Worm (Caenorhabditis elegans) whole organism, late embryonic: Measurements from ENCODE around the gene clec-34.

ENCODE experiments used
- C38D4.7 ChIP-seq: fragments of 200-800 bp; sonication (Bioruptor generic); optimal IDR thresholded peaks from 2 replicates; lab custom pipeline; 2018; ENCODE audit warnings: mild to moderate bottlenecking, missing genetic modification characterization, moderate library complexity, missing compliant biosample characterization
- F13H6.1 ChIP-seq: sonication (generic microtip); optimal IDR thresholded peaks from 2 replicates; lab custom pipeline; 2016; ENCODE audit warnings: missing genetic modification characterization, missing compliant biosample characterization
- K02D7.2 ChIP-seq: sonication (generic microtip); optimal IDR thresholded peaks from 2 replicates; lab custom pipeline; 2017; ENCODE audit warnings: mild to moderate bottlenecking, missing genetic modification characterization, missing compliant biosample characterization
- K09A11.1 ChIP-seq: sonication (generic microtip); optimal IDR thresholded peaks from 2 replicates; lab custom pipeline; 2017; ENCODE audit warnings: antibody characterized with exemption, mild to moderate bottlenecking, missing genetic modification characterization, missing compliant biosample characterization; ENCODE audit not compliant: insufficient read depth
- T23F11.4 ChIP-seq: fragments of 200-800 bp; sonication (Bioruptor generic); optimal IDR thresholded peaks from 2 replicates; lab custom pipeline; 2018; ENCODE audit warnings: mild to moderate bottlenecking, missing genetic modification characterization, missing compliant biosample characterization
- Y22D7AL.16 ChIP-seq: sonication (generic microtip); optimal IDR thresholded peaks from 2 replicates; lab custom pipeline; 2016; ENCODE audit warnings: missing genetic modification characterization, missing compliant biosample characterization
- ama-1 ChIP-seq: fragments of 150-350 bp; optimal IDR thresholded peaks from 2 replicates; lab custom pipeline; 2014
- ceh-14 ChIP-seq: sonication (generic microtip); optimal IDR thresholded peaks from 2 replicates; lab custom pipeline; 2016; ENCODE audit warnings: missing genotype, missing genetic modification characterization, missing compliant biosample characterization
- ceh-2 ChIP-seq: sonication (generic microtip); optimal IDR thresholded peaks from 2 replicates; lab custom pipeline; 2016; ENCODE audit warnings: missing genotype, missing genetic modification characterization, missing compliant biosample characterization
- ceh-45 ChIP-seq: fragments of 200-800 bp; sonication (Bioruptor generic); IDR thresholded peaks from 2 replicates; pipeline ENCODE4 v1.3.6; 2022; ENCODE audit warnings: missing genetic modification reagents, missing genetic modification characterization, missing compliant biosample characterization
- ceh-48 ChIP-seq: sonication (generic microtip); optimal IDR thresholded peaks from 2 replicates; lab custom pipeline; 2016; ENCODE audit warnings: missing genetic modification characterization, inconsistent platforms, missing compliant biosample characterization
- ceh-6 ChIP-seq: fragments of 200-800 bp; sonication (Bioruptor generic); optimal IDR thresholded peaks from 2 replicates; lab custom pipeline; 2018; ENCODE audit warnings: mild to moderate bottlenecking, missing genetic modification characterization, missing compliant biosample characterization
- ceh-9 ChIP-seq: sonication (generic microtip); optimal IDR thresholded peaks from 2 replicates; lab custom pipeline; 2016; ENCODE audit warnings: mild to moderate bottlenecking, missing genetic modification characterization, inconsistent platforms, missing compliant biosample characterization
- che-1 ChIP-seq: sonication (generic microtip); optimal IDR thresholded peaks from 2 replicates; lab custom pipeline; 2016; ENCODE audit warnings: mild to moderate bottlenecking, missing genetic modification characterization, missing compliant biosample characterization
- dmd-4 ChIP-seq: sonication (generic microtip); optimal IDR thresholded peaks from 2 replicates; lab custom pipeline; 2016; ENCODE audit warnings: borderline replicate concordance, missing genetic modification characterization, missing compliant biosample characterization
- dve-1 ChIP-seq: sonication (generic microtip); optimal IDR thresholded peaks from 2 replicates; lab custom pipeline; 2017; ENCODE audit warnings: antibody characterized with exemption, mild to moderate bottlenecking, missing genetic modification characterization, missing compliant biosample characterization
- elt-4 ChIP-seq: sonication (generic microtip); optimal IDR thresholded peaks from 2 replicates; lab custom pipeline; 2016; ENCODE audit warnings: missing genetic modification characterization, missing compliant biosample characterization
- ets-4 ChIP-seq: sonication (generic microtip); optimal IDR thresholded peaks from 2 replicates; lab custom pipeline; 2016; ENCODE audit warnings: missing genetic modification characterization, missing compliant biosample characterization
- eyg-1 ChIP-seq: sonication (generic microtip); optimal IDR thresholded peaks from 2 replicates; lab custom pipeline; 2016; ENCODE audit warnings: missing genotype, missing genetic modification characterization, missing compliant biosample characterization
- fkh-6 ChIP-seq: sonication (generic microtip); optimal IDR thresholded peaks from 2 replicates; lab custom pipeline; 2016; ENCODE audit warnings: missing genetic modification characterization, missing compliant biosample characterization
- hlh-13 ChIP-seq: fragments of 200-800 bp; sonication (Bioruptor generic); optimal IDR thresholded peaks from 2 replicates; lab custom pipeline; 2018; ENCODE audit warnings: mild to moderate bottlenecking, missing genetic modification characterization, missing compliant biosample characterization
- hlh-6 ChIP-seq: sonication (generic microtip); optimal IDR thresholded peaks from 2 replicates; lab custom pipeline; 2016; ENCODE audit warnings: missing genotype, missing genetic modification characterization, missing compliant biosample characterization
- lim-6 ChIP-seq: sonication (generic microtip); optimal IDR thresholded peaks from 2 replicates; lab custom pipeline; 2016; ENCODE audit warnings: missing genetic modification characterization, missing compliant biosample characterization
- lin-11 ChIP-seq: fragments of 200-800 bp; sonication (Bioruptor generic); optimal IDR thresholded peaks from 2 replicates; lab custom pipeline; 2018; ENCODE audit warnings: mild to moderate bottlenecking, missing genetic modification characterization, missing compliant biosample characterization
- madf-2 ChIP-seq: sonication (generic microtip); optimal IDR thresholded peaks from 2 replicates; lab custom pipeline; 2017; ENCODE audit warnings: missing genetic modification characterization, missing compliant biosample characterization
- mec-3 ChIP-seq: sonication (generic microtip); optimal IDR thresholded peaks from 2 replicates; lab custom pipeline; 2016; ENCODE audit warnings: borderline replicate concordance, missing genetic modification characterization, missing compliant biosample characterization
- nhr-232 ChIP-seq: sonication (generic microtip); optimal IDR thresholded peaks from 2 replicates; lab custom pipeline; 2016; ENCODE audit warnings: missing genetic modification characterization, missing compliant biosample characterization
- npax-4 ChIP-seq: sonication (generic microtip); optimal IDR thresholded peaks from 2 replicates; lab custom pipeline; 2016; ENCODE audit warnings: missing genetic modification characterization, missing compliant biosample characterization
- pha-2 ChIP-seq: sonication (generic microtip); optimal IDR thresholded peaks from 2 replicates; lab custom pipeline; 2017; ENCODE audit warnings: mild to moderate bottlenecking, missing genetic modification characterization, missing compliant biosample characterization
- pqm-1 ChIP-seq: sonication (generic microtip); optimal IDR thresholded peaks from 2 replicates; lab custom pipeline; 2016; ENCODE audit warnings: missing genetic modification characterization, missing compliant biosample characterization
- pros-1 ChIP-seq: fragments of 150-350 bp; optimal IDR thresholded peaks from 2 replicates; lab custom pipeline; 2014; ENCODE audit warnings: missing biosample characterization, missing genetic modification reagents, missing genetic modification characterization
- ref-2 ChIP-seq: sonication (generic microtip); optimal IDR thresholded peaks from 2 replicates; lab custom pipeline; 2016; ENCODE audit warnings: missing genetic modification characterization, missing compliant biosample characterization
- rnt-1 ChIP-seq: sonication (generic microtip); optimal IDR thresholded peaks from 2 replicates; lab custom pipeline; 2016; ENCODE audit warnings: missing genetic modification characterization, missing compliant biosample characterization
- syd-9 ChIP-seq: sonication (generic microtip); optimal IDR thresholded peaks from 2 replicates; lab custom pipeline; 2016; ENCODE audit warnings: mild to moderate bottlenecking, missing genetic modification characterization, moderate library complexity, missing compliant biosample characterization
- tbx-2 ChIP-seq: sonication (generic microtip); optimal IDR thresholded peaks from 2 replicates; lab custom pipeline; 2016; ENCODE audit warnings: missing genetic modification characterization, missing compliant biosample characterization
- ttx-3 ChIP-seq: sonication (generic microtip); optimal IDR thresholded peaks from 2 replicates; lab custom pipeline; 2016; ENCODE audit warnings: missing genetic modification reagents, missing genetic modification characterization, missing compliant biosample characterization
- unc-42 ChIP-seq: sonication (generic microtip); optimal IDR thresholded peaks from 2 replicates; lab custom pipeline; 2016; ENCODE audit warnings: missing genotype, missing genetic modification characterization, missing compliant biosample characterization
- zip-5 ChIP-seq: sonication (generic microtip); optimal IDR thresholded peaks from 2 replicates; lab custom pipeline; 2016; ENCODE audit warnings: missing genetic modification characterization, missing compliant biosample characterization

clec-34 gene

ce11 chrV:16724574-16724973 lies 11.0 kb upstream of the clec-34 start:
- TF ChIP-seq nhr-232 (tag; lab: Kevin White, UChicago) (no peak), pros-1 (tag; lab: Kevin White, UChicago) (no peak), eyg-1 (tag; lab: Kevin White, UChicago) (no peak), hlh-6 (tag; lab: Kevin White, UChicago) (no peak), npax-4 (tag; lab: Kevin White, UChicago) (no peak), ets-4 (tag; lab: Kevin White, UChicago) (no peak)

- TF ChIP-seq ttx-3 = no peak
- TF ChIP-seq T23F11.4 (GFP tag; lab: Kevin White, UChicago) = no peak
- TF ChIP-seq dve-1 (tag; lab: Kevin White, UChicago) = no peak
- TF ChIP-seq rnt-1 (tag; lab: Kevin White, UChicago) = no peak
- no peak for TF ChIP-seq ref-2 (tag; lab: Kevin White, UChicago)
- TF ChIP-seq ceh-14 (tag; lab: Kevin White, UChicago) = no peak
- no peak for TF ChIP-seq eyg-1 (tag; lab: Kevin White, UChicago)
- no peak for TF ChIP-seq dmd-4 (tag; lab: Kevin White, UChicago)
- no peak for TF ChIP-seq ama-1 (lab: Kevin White, UChicago)
These were observed 9.6 kb upstream of the clec-34 start for ce11 chrV:16725955-16726354.

ce11 chrV:16726915-16727314 lies 8.7 kb upstream of the clec-34 start, which contains the start of gene T25E12.14:
Gene T25E12.14, plus strand, starts transcription at chrV:16727215.
- TF ChIP-seq tbx-2 (tag; lab: Kevin White, UChicago) (no peak), ceh-48 (tag; lab: Kevin White, UChicago) (no peak), Y22D7AL.16 (no peak), K02D7.2 (no peak), zip-5 (tag; lab: Kevin White, UChicago) (no peak), lin-11 (tag; lab: Kevin White, UChicago) (no peak)

ce11 chrV:16728431-16728830 lies 7.1 kb upstream of the clec-34 start, which contains the start of gene fbxa-127:
Gene fbxa-127, plus strand, starts transcription at chrV:16728731.
- TF ChIP-seq ttx-3 (no peak), madf-2 (tag; lab: Kevin White, UChicago) (no peak), fkh-6 (tag; lab: Kevin White, UChicago) (no peak), ceh-9 (tag; lab: Kevin White, UChicago) (no peak), unc-42 (tag; lab: Kevin White, UChicago) (no peak), ceh-2 (tag; lab: Kevin White, UChicago) (no peak), ref-2 (tag; lab: Kevin White, UChicago) (no peak), elt-4 (tag; lab: Kevin White, UChicago) (no peak), syd-9 (tag; lab: Kevin White, UChicago) (no peak), dmd-4 (tag; lab: Kevin White, UChicago) (no peak), K09A11.1 (tag; lab: Kevin White, UChicago) (no peak), hlh-13 (GFP tag; lab: Kevin White, UChicago) (no peak), pqm-1 (no peak), npax-4 (tag; lab: Kevin White, UChicago) (no peak), F13H6.1 (tag; lab: Kevin White, UChicago) (no peak), pros-1 (tag; lab: Kevin White, UChicago) (no peak), lim-6 (no peak), che-1 (tag; lab: Kevin White, UChicago) (no peak)

ce11 chrV:16729961-16730360 lies 5.6 kb upstream of the clec-34 start, which contains the start of gene srz-99:
Gene srz-99, plus strand, starts transcription at chrV:16730261.
- no peak for TF ChIP-seq tbx-2 (tag; lab: Kevin White, UChicago)
- TF ChIP-seq ceh-45 = no peak
- TF ChIP-seq mec-3 (tag; lab: Kevin White, UChicago) = no peak
- TF ChIP-seq T23F11.4 (GFP tag; lab: Kevin White, UChicago) = no peak
- no peak for TF ChIP-seq che-1 (tag; lab: Kevin White, UChicago)
- no peak for TF ChIP-seq ceh-6
- TF ChIP-seq pqm-1 = no peak
- no peak for TF ChIP-seq lin-11 (tag; lab: Kevin White, UChicago)
- no peak for TF ChIP-seq fkh-6 (tag; lab: Kevin White, UChicago)
- no peak for TF ChIP-seq dve-1 (tag; lab: Kevin White, UChicago)
- TF ChIP-seq dmd-4 (tag; lab: Kevin White, UChicago) = no peak
- no peak for TF ChIP-seq C38D4.7 (GFP tag; lab: Kevin White, UChicago)
- TF ChIP-seq pha-2 (tag; lab: Kevin White, UChicago) = no peak
- TF ChIP-seq ets-4 (tag; lab: Kevin White, UChicago) = no peak
- TF ChIP-seq madf-2 (tag; lab: Kevin White, UChicago) = no peak
- TF ChIP-seq K09A11.1 (tag; lab: Kevin White, UChicago) = no peak
- TF ChIP-seq, all 69 proteins: peak for 0
